Worm (Caenorhabditis elegans) whole organism, young adult: Measurements from ENCODE around the gene riok-3.

Source experiments
- ama-1 ChIP-seq, 3 experiments: fragments of 150-350 bp in 1 of 3; sonication (generic microtip) in 2 of 3; optimal IDR thresholded peaks; 2 replicates each; lab custom pipeline; 2014 to 2018; ENCODE audit warnings: missing biosample characterization in 2 of 3, missing genetic modification characterization in 2 of 3, missing genetic modification reagents in 2 of 3
- nhr-27 ChIP-seq: fragments of 200-800 bp; sonication (Bioruptor generic); optimal IDR thresholded peaks from 2 replicates; lab custom pipeline; 2018; ENCODE audit warnings: mild to moderate bottlenecking, missing genetic modification characterization, moderate library complexity, missing compliant biosample characterization
- ztf-22 ChIP-seq: fragments of 200-800 bp; sonication (Bioruptor generic); optimal IDR thresholded peaks from 2 replicates; lab custom pipeline; 2018; ENCODE audit warnings: mild to moderate bottlenecking, missing genetic modification characterization, moderate library complexity, missing compliant biosample characterization

- no peak for TF ChIP-seq nhr-27 (tag; lab: Kevin White, UChicago)
- no peak for TF ChIP-seq ama-1 (optimal IDR thresholded peaks at IDR 0.05; lab: Kevin White, UChicago)
- no peak for TF ChIP-seq ama-1 (GFP tag; optimal IDR thresholded peaks at IDR 0.05; lab: Kevin White, UChicago)
- no peak for TF ChIP-seq ztf-22
Observed at ce11 chrIII:9760184-9760583, 44.6 kb downstream of the riok-3 start.
